Fruit fly (Drosophila melanogaster) whole organism, prepupa: Measurements from ENCODE around the gene lsn.

Experiments
- CG10669 ChIP-seq: fragments of 200-800 bp; sonication (Bioruptor generic); optimal IDR thresholded peaks from 3 replicates; lab custom pipeline; 2018; ENCODE audit warnings: missing biosample characterization, mild to moderate bottlenecking, missing genetic modification characterization, moderate library complexity
- CG11294 ChIP-seq: fragments of 200-800 bp; sonication (Bioruptor generic); IDR thresholded peaks from 2 replicates; pipeline ENCODE4 v1.3.6; 2022; ENCODE audit warnings: missing biosample characterization, missing genetic modification characterization
- CG11762 ChIP-seq: fragments of 200-800 bp; sonication (Bioruptor generic); optimal IDR thresholded peaks from 3 replicates; lab custom pipeline; 2016; ENCODE audit warnings: missing biosample characterization, missing genetic modification characterization; ENCODE audit not compliant: insufficient read depth
- CG11902 ChIP-seq: fragments of 200-800 bp; sonication (Bioruptor generic); optimal IDR thresholded peaks from 3 replicates; lab custom pipeline; 2016; ENCODE audit warnings: missing biosample characterization, missing genetic modification characterization
- CG15336 ChIP-seq: fragments of 200-800 bp; sonication (Bioruptor generic); IDR thresholded peaks from 2 replicates; pipeline ENCODE4 v1.3.6; 2022; ENCODE audit warnings: missing biosample characterization, missing genetic modification characterization
- CG1621 ChIP-seq: fragments of 200-800 bp; sonication (Bioruptor generic); optimal IDR thresholded peaks from 3 replicates; lab custom pipeline; 2018; ENCODE audit warnings: missing biosample characterization, mild to moderate bottlenecking, missing genetic modification characterization
- CG16779 ChIP-seq: fragments of 200-800 bp; sonication (Bioruptor generic); optimal IDR thresholded peaks from 3 replicates; lab custom pipeline; 2017; ENCODE audit warnings: missing biosample characterization, mild to moderate bottlenecking, missing genetic modification characterization
- CG31627 ChIP-seq: fragments of 200-800 bp; sonication (Bioruptor generic); optimal IDR thresholded peaks from 3 replicates; lab custom pipeline; 2016; ENCODE audit warnings: missing biosample characterization, missing genetic modification characterization
- CG32006 ChIP-seq: fragments of 200-800 bp; sonication (Bioruptor generic); optimal IDR thresholded peaks from 3 replicates; lab custom pipeline; 2017; ENCODE audit warnings: missing biosample characterization, mild to moderate bottlenecking, missing genetic modification characterization
- CG3919 ChIP-seq: fragments of 200-800 bp; sonication (Bioruptor generic); optimal IDR thresholded peaks from 3 replicates; lab custom pipeline; 2016; ENCODE audit warnings: missing biosample characterization, missing genetic modification characterization
- CG4318 ChIP-seq: fragments of 200-800 bp; sonication (Bioruptor generic); optimal IDR thresholded peaks from 3 replicates; lab custom pipeline; 2017; ENCODE audit warnings: missing biosample characterization, mild to moderate bottlenecking, missing genetic modification characterization
- CG6163 ChIP-seq: fragments of 200-800 bp; sonication (Bioruptor generic); IDR thresholded peaks from 3 replicates; pipeline ENCODE4 v1.3.6; 2022; ENCODE audit warnings: missing biosample characterization, missing genetic modification characterization
- CG6276 ChIP-seq: fragments of 200-800 bp; sonication (Bioruptor generic); optimal IDR thresholded peaks from 2 replicates; lab custom pipeline; 2017; ENCODE audit warnings: missing biosample characterization, mild to moderate bottlenecking, missing genetic modification characterization
- CG6792 ChIP-seq: fragments of 200-800 bp; sonication (Bioruptor generic); optimal IDR thresholded peaks from 3 replicates; lab custom pipeline; 2016; ENCODE audit warnings: missing biosample characterization, missing genetic modification characterization
- CG6808 ChIP-seq: fragments of 200-800 bp; sonication (Bioruptor generic); optimal IDR thresholded peaks from 3 replicates; lab custom pipeline; 2017; ENCODE audit warnings: missing biosample characterization, missing genetic modification characterization, mild to moderate bottlenecking, moderate library complexity, missing genetic modification reagents
- CG6854 ChIP-seq: fragments of 200-800 bp; sonication (Bioruptor generic); optimal IDR thresholded peaks from 2 replicates; lab custom pipeline; 2017; ENCODE audit warnings: missing biosample characterization, mild to moderate bottlenecking, missing genetic modification characterization
- CG7368 ChIP-seq: fragments of 200-800 bp; sonication (Bioruptor generic); optimal IDR thresholded peaks from 3 replicates; lab custom pipeline; 2016; ENCODE audit warnings: missing biosample characterization, missing genetic modification characterization
- CG8119 ChIP-seq: fragments of 200-800 bp; sonication (Bioruptor generic); IDR thresholded peaks from 3 replicates; pipeline ENCODE4 v1.3.6; 2022; ENCODE audit warnings: missing biosample characterization, missing genetic modification characterization
- CG8319 ChIP-seq: fragments of 200-800 bp; sonication (Bioruptor generic); optimal IDR thresholded peaks from 3 replicates; lab custom pipeline; 2016; ENCODE audit warnings: missing biosample characterization, missing genetic modification characterization
- CG9139 ChIP-seq: fragments of 200-800 bp; sonication (Bioruptor generic); optimal IDR thresholded peaks from 3 replicates; lab custom pipeline; 2017; ENCODE audit warnings: missing biosample characterization, mild to moderate bottlenecking, missing genetic modification characterization
- Eip75B ChIP-seq: fragments of 200-800 bp; sonication (Bioruptor generic); optimal IDR thresholded peaks from 3 replicates; lab custom pipeline; 2016; ENCODE audit warnings: missing biosample characterization, missing genetic modification characterization
- Eip93F ChIP-seq: fragments of 200-800 bp; sonication (Bioruptor generic); optimal IDR thresholded peaks from 2 replicates; lab custom pipeline; 2016; ENCODE audit warnings: missing biosample characterization, mild to moderate bottlenecking, missing genetic modification characterization
- Ets21C ChIP-seq: fragments of 200-800 bp; sonication (Bioruptor generic); optimal IDR thresholded peaks from 3 replicates; lab custom pipeline; 2016; ENCODE audit warnings: missing biosample characterization, missing genetic modification characterization
- Ets96B ChIP-seq: fragments of 200-800 bp; optimal IDR thresholded peaks from 2 replicates; lab custom pipeline; 2019; ENCODE audit warnings: missing biosample characterization, mild to moderate bottlenecking, missing genetic modification characterization, moderate library complexity
- Hr38 ChIP-seq: sonication (Bioruptor generic); optimal IDR thresholded peaks from 2 replicates; lab custom pipeline; 2016; ENCODE audit warnings: missing biosample characterization, missing genetic modification characterization
- Hr39 ChIP-seq: fragments of 200-800 bp; sonication (Bioruptor generic); optimal IDR thresholded peaks from 2 replicates; lab custom pipeline; 2016; ENCODE audit warnings: missing biosample characterization, missing genetic modification characterization
- Hr4 ChIP-seq: fragments of 200-800 bp; sonication (Bioruptor generic); optimal IDR thresholded peaks from 3 replicates; lab custom pipeline; 2016; ENCODE audit warnings: missing biosample characterization, missing genetic modification characterization
- Met ChIP-seq: fragments of 200-800 bp; sonication (Bioruptor generic); optimal IDR thresholded peaks from 3 replicates; lab custom pipeline; 2016; ENCODE audit warnings: missing biosample characterization, missing genetic modification characterization
- OdsH ChIP-seq: fragments of 200-800 bp; sonication (Bioruptor generic); optimal IDR thresholded peaks from 3 replicates; lab custom pipeline; 2016; ENCODE audit warnings: missing biosample characterization, missing genetic modification characterization
- Smox ChIP-seq: fragments of 200-800 bp; sonication (Bioruptor generic); optimal IDR thresholded peaks from 3 replicates; lab custom pipeline; 2016; ENCODE audit warnings: missing biosample characterization, missing genetic modification characterization
- Sox102F ChIP-seq: fragments of 200-800 bp; sonication (Bioruptor generic); optimal IDR thresholded peaks from 2 replicates; lab custom pipeline; 2016; ENCODE audit warnings: missing biosample characterization, mild to moderate bottlenecking, missing genetic modification characterization
- Sox14 ChIP-seq: fragments of 200-800 bp; sonication (Bioruptor generic); optimal IDR thresholded peaks from 3 replicates; lab custom pipeline; 2016; ENCODE audit warnings: missing biosample characterization, missing genetic modification characterization
- Sox15 ChIP-seq: fragments of 200-800 bp; sonication (Bioruptor generic); optimal IDR thresholded peaks from 3 replicates; lab custom pipeline; 2016; ENCODE audit warnings: missing biosample characterization, missing genetic modification characterization
- acj6 ChIP-seq: fragments of 200-800 bp; sonication (Bioruptor generic); optimal IDR thresholded peaks from 3 replicates; lab custom pipeline; 2016; ENCODE audit warnings: missing biosample characterization, missing genetic modification characterization
- cyc ChIP-seq: fragments of 200-800 bp; sonication (Bioruptor generic); optimal IDR thresholded peaks from 3 replicates; lab custom pipeline; 2016; ENCODE audit warnings: missing biosample characterization, missing genetic modification characterization
- dsx ChIP-seq: fragments of 200-800 bp; optimal IDR thresholded peaks from 3 replicates; lab custom pipeline; 2019; ENCODE audit warnings: missing biosample characterization, mild to moderate bottlenecking, missing genetic modification characterization, moderate library complexity; ENCODE audit not compliant: poor library complexity, severe bottlenecking
- eg ChIP-seq: fragments of 200-800 bp; sonication (Bioruptor generic); IDR thresholded peaks from 3 replicates; pipeline ENCODE4 v1.3.6; 2022; ENCODE audit warnings: missing biosample characterization, missing genetic modification characterization
- esn ChIP-seq: fragments of 200-800 bp; sonication (Bioruptor generic); optimal IDR thresholded peaks from 2 replicates; lab custom pipeline; 2016; ENCODE audit warnings: missing biosample characterization, mild to moderate bottlenecking, missing genetic modification characterization, moderate library complexity
- fd59A ChIP-seq: fragments of 200-800 bp; sonication (Bioruptor generic); optimal IDR thresholded peaks from 2 replicates; lab custom pipeline; 2017; ENCODE audit warnings: missing biosample characterization, mild to moderate bottlenecking, missing genetic modification characterization, missing genetic modification reagents
- fd85E ChIP-seq: fragments of 200-800 bp; sonication (Bioruptor generic); optimal IDR thresholded peaks from 3 replicates; lab custom pipeline; 2016; ENCODE audit warnings: missing biosample characterization, missing genetic modification characterization
- fkh ChIP-seq: fragments of 200-800 bp; sonication (Bioruptor generic); optimal IDR thresholded peaks from 3 replicates; lab custom pipeline; 2017; ENCODE audit warnings: missing biosample characterization, mild to moderate bottlenecking, missing genetic modification characterization, moderate library complexity
- lz ChIP-seq: fragments of 200-800 bp; sonication (Bioruptor generic); optimal IDR thresholded peaks from 3 replicates; lab custom pipeline; 2016; ENCODE audit warnings: missing biosample characterization, missing genetic modification characterization
- net ChIP-seq: fragments of 200-800 bp; sonication (Bioruptor generic); optimal IDR thresholded peaks from 3 replicates; lab custom pipeline; 2016; ENCODE audit warnings: missing biosample characterization, missing genetic modification characterization
- salr ChIP-seq, 2 experiments: fragments of 200-800 bp; sonication (Bioruptor generic); optimal IDR thresholded peaks; 3 replicates each; lab custom pipeline; 2016 to 2018; ENCODE audit warnings: missing biosample characterization in 2 of 2, missing genetic modification characterization in 2 of 2, mild to moderate bottlenecking in 1 of 2
- ss ChIP-seq, 2 experiments: fragments of 200-800 bp; sonication (Bioruptor generic); optimal IDR thresholded peaks; 2 replicates in 1 of 2; 3 replicates in 1 of 2; lab custom pipeline; 2017 to 2018; ENCODE audit warnings: mild to moderate bottlenecking in 2 of 2, missing biosample characterization in 2 of 2, missing genetic modification characterization in 2 of 2, moderate library complexity in 1 of 2
- svp ChIP-seq: fragments of 200-800 bp; sonication (Bioruptor generic); peaks from one replicate; lab custom pipeline; 2016; ENCODE audit warnings: missing biosample characterization, missing genetic modification characterization
- topi ChIP-seq: fragments of 200-800 bp; sonication (Bioruptor generic); optimal IDR thresholded peaks from 3 replicates; lab custom pipeline; 2016; ENCODE audit warnings: missing biosample characterization, missing genetic modification characterization
- vri ChIP-seq: fragments of 200-800 bp; sonication (Bioruptor generic); optimal IDR thresholded peaks from 3 replicates; lab custom pipeline; 2016; ENCODE audit warnings: missing biosample characterization, mild to moderate bottlenecking, missing genetic modification characterization

The lsn gene

dm6 chr3R:21848987-21849442 lies 16.0 kb upstream of the lsn start (continued):
- TF ChIP-seq Sox102F (peak; percentile 95), CG8319 (GFP tag; lab: Kevin White, UChicago) (peak; percentile 93), Ets96B (peak; percentile 91), CG15336 (GFP tag; lab: Robert Waterston, UW) (peak; percentile 94), Sox14 (peak; percentile 96), CG10669 (peak; percentile 93), fd85E (GFP tag; lab: Kevin White, UChicago) (peak; percentile 80), lz (GFP tag; lab: Kevin White, UChicago) (peak; percentile 98), CG6808 (GFP tag; lab: Kevin White, UChicago) (peak; percentile 96), vri (peak; percentile 93), CG11902 (peak; percentile 93), Met (GFP tag; lab: Kevin White, UChicago) (peak; percentile 96), CG6276 (GFP tag; lab: Kevin White, UChicago) (peak; percentile 95), Sox15 (GFP tag; lab: Kevin White, UChicago) (peak; percentile 93), dsx (GFP tag; lab: Kevin White, UChicago) (peak; percentile 91), Eip93F (peak; percentile 91), CG11294 (peak; percentile 83), net (GFP tag; lab: Kevin White, UChicago) (peak; percentile 95)

DNA sequence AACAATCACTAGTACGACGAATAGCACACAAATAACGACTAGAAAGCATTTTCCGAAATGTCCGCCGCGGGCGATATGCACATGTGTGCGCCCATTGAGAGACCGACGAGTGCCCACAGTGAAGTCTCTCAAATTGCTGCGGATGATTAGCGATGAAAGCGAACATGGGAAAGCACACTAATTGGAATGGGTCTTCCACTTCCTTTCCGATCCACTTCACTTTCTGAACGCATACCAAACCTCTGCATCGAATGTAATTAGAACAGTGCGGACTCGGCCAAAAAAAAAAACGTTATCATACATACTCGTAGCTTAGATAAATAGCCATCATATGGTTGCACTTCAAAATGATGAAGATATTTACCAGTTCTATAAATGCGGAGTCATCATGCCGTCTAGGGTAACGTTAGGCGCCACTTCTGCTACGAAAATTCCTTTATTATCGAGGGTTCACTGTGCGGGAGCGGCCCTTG lies 14.9 kb upstream of the lsn start:
- TF ChIP-seq fd59A (GFP tag; lab: Kevin White, UChicago) (no peak), Eip93F (no peak), CG6792 (GFP tag; lab: Kevin White, UChicago) (peak; percentile 11), salr (GFP tag; optimal IDR thresholded peaks at IDR 0.05; lab: Kevin White, UChicago) (peak in 1 of 2 experiments; percentile 55), fkh (GFP tag; lab: Kevin White, UChicago) (peak; percentile 32), CG9139 (no peak), Hr39 (GFP tag; lab: Kevin White, UChicago) (peak; percentile 5), CG8319 (GFP tag; lab: Kevin White, UChicago) (no peak), CG4318 (GFP tag; lab: Kevin White, UChicago) (peak; percentile 13), CG6276 (GFP tag; lab: Kevin White, UChicago) (peak; percentile 7), esn (peak; percentile 42), CG8119 (peak; percentile 64), CG11294 (peak; percentile 51; the same call in 1 of the 2 replicates), cyc (no peak), acj6 (GFP tag; lab: Kevin White, UChicago) (no peak), eg (GFP tag; lab: Robert Waterston, UW) (peak; percentile 60), vri (no peak), CG10669 (no peak), ss (GFP tag; optimal IDR thresholded peaks at IDR 0.05; lab: Kevin White, UChicago) (no peak), OdsH (peak; percentile 28), CG7368 (GFP tag; lab: Kevin White, UChicago) (no peak), Ets21C (GFP tag; lab: Kevin White, UChicago) (no peak), CG6163 (GFP tag; lab: Robert Waterston, UW) (0 out of 3 replicates have a peak, but pooled peaks have one; percentile 45), CG6854 (no peak), CG11762 (GFP tag; lab: Kevin White, UChicago) (no peak), Smox (GFP tag; lab: Kevin White, UChicago) (no peak), CG31627 (peak; percentile 36), Hr4 (GFP tag; lab: Kevin White, UChicago) (peak; percentile 65), svp (GFP tag; lab: Kevin White, UChicago) (peak; percentile 71), Ets96B (no peak), topi (peak; percentile 10), dsx (GFP tag; lab: Kevin White, UChicago) (no peak), CG1621 (tag; lab: Kevin White, UChicago) (no peak), CG15336 (GFP tag; lab: Robert Waterston, UW) (peak; percentile 53), CG32006 (peak; percentile 73), Eip75B (peak; percentile 35), Met (GFP tag; lab: Kevin White, UChicago) (peak; percentile 13), CG16779 (tag; lab: Kevin White, UChicago) (no peak), CG3919 (GFP tag; lab: Kevin White, UChicago) (no peak), fd85E (GFP tag; lab: Kevin White, UChicago) (no peak), Hr38 (GFP tag; lab: Kevin White, UChicago) (no peak)
